Fruit fly (Drosophila melanogaster) whole organism, embryonic: ENCODE data around the gene Grip84.

Source experiments
- B-H2 ChIP-seq: fragments of 200-800 bp; sonication (Bioruptor generic); optimal IDR thresholded peaks from 2 replicates; lab custom pipeline; 2018; ENCODE audit warnings: missing biosample characterization, mild to moderate bottlenecking, missing genetic modification characterization
- BEAF-32 ChIP-seq: fragments of 200-800 bp; sonication (Bioruptor generic); optimal IDR thresholded peaks from 3 replicates; lab custom pipeline; 2017; ENCODE audit warnings: missing biosample characterization, missing genetic modification characterization, mild to moderate bottlenecking, moderate library complexity, missing genetic modification reagents
- Bgb ChIP-seq: fragments of 200-800 bp; sonication (Bioruptor generic); IDR thresholded peaks from 2 replicates; pipeline ENCODE4 v1.3.6; 2022; ENCODE audit warnings: missing biosample characterization, missing genetic modification characterization; ENCODE audit not compliant: partially characterized antibody
- CG10979 ChIP-seq: fragments of 200-800 bp; sonication (Bioruptor generic); optimal IDR thresholded peaks from 2 replicates; lab custom pipeline; 2018; ENCODE audit warnings: missing biosample characterization, mild to moderate bottlenecking, missing genetic modification characterization, moderate library complexity
- CG12299 ChIP-seq: fragments of 200-800 bp; sonication (Bioruptor generic); optimal IDR thresholded peaks from 2 replicates; lab custom pipeline; 2018; ENCODE audit warnings: missing biosample characterization, mild to moderate bottlenecking, missing genetic modification characterization
- CG12659 ChIP-seq: fragments of 200-800 bp; sonication (Bioruptor generic); optimal IDR thresholded peaks from 3 replicates; lab custom pipeline; 2017; ENCODE audit warnings: mild to moderate bottlenecking, missing biosample characterization, missing genetic modification reagents, missing genetic modification characterization
- CG12942 ChIP-seq: fragments of 200-800 bp; sonication (Bioruptor generic); optimal IDR thresholded peaks from 3 replicates; lab custom pipeline; 2016; ENCODE audit warnings: missing biosample characterization, missing genetic modification characterization
- CG1603 ChIP-seq: fragments of 200-800 bp; sonication (Bioruptor generic); optimal IDR thresholded peaks from 2 replicates; lab custom pipeline; 2019; ENCODE audit warnings: missing biosample characterization, mild to moderate bottlenecking, missing genetic modification characterization, moderate library complexity
- CG17385 ChIP-seq: fragments of 200-800 bp; sonication (Bioruptor generic); optimal IDR thresholded peaks from 3 replicates; lab custom pipeline; 2018; ENCODE audit warnings: missing biosample characterization, mild to moderate bottlenecking, missing genetic modification characterization
- CG17829 ChIP-seq: fragments of 200-800 bp; optimal IDR thresholded peaks from 2 replicates; lab custom pipeline; 2019; ENCODE audit warnings: missing biosample characterization, mild to moderate bottlenecking, missing genetic modification characterization, moderate library complexity
- CG31441 ChIP-seq: fragments of 200-800 bp; sonication (Bioruptor generic); IDR thresholded peaks from 2 replicates; pipeline ENCODE4 v1.3.6; 2022; ENCODE audit warnings: missing biosample characterization, missing genetic modification characterization
- CG34376 ChIP-seq: fragments of 200-800 bp; sonication (Bioruptor generic); optimal IDR thresholded peaks from 2 replicates; lab custom pipeline; 2018; ENCODE audit warnings: missing biosample characterization, mild to moderate bottlenecking, missing genetic modification characterization
- CG34422 ChIP-seq: fragments of 200-800 bp; sonication (Bioruptor generic); IDR thresholded peaks from 3 replicates; pipeline ENCODE4 v1.3.6; 2022; ENCODE audit warnings: missing biosample characterization, missing genetic modification characterization
- CG4707 ChIP-seq: fragments of 200-800 bp; sonication (Bioruptor generic); optimal IDR thresholded peaks from 2 replicates; lab custom pipeline; 2018; ENCODE audit warnings: missing biosample characterization, mild to moderate bottlenecking, missing genetic modification characterization, moderate library complexity
- CG6254 ChIP-seq: fragments of 200-800 bp; sonication (Bioruptor generic); optimal IDR thresholded peaks from 3 replicates; lab custom pipeline; 2017; ENCODE audit warnings: mild to moderate bottlenecking, missing biosample characterization, missing genetic modification reagents, missing genetic modification characterization
- CG6683 ChIP-seq: fragments of 200-800 bp; sonication (Bioruptor generic); optimal IDR thresholded peaks from 2 replicates; lab custom pipeline; 2017; ENCODE audit warnings: missing biosample characterization, mild to moderate bottlenecking, missing genetic modification characterization, missing genetic modification reagents
- CG8290 ChIP-seq, 3 experiments: fragments of 200-800 bp; sonication (Bioruptor generic); optimal IDR thresholded peaks; 2 replicates each; lab custom pipeline; 2016 to 2019; ENCODE audit warnings: missing biosample characterization in 3 of 3, missing genetic modification characterization in 3 of 3, mild to moderate bottlenecking in 2 of 3, moderate library complexity in 1 of 3
- CkIIα-i1 ChIP-seq: fragments of 200-800 bp; sonication (Bioruptor generic); IDR thresholded peaks from 2 replicates; pipeline ENCODE4 v1.3.6; 2022; ENCODE audit warnings: missing biosample characterization, missing genetic modification characterization
- D19B ChIP-seq: fragments of 200-800 bp; sonication (Bioruptor generic); optimal IDR thresholded peaks from 2 replicates; lab custom pipeline; 2017; ENCODE audit warnings: missing biosample characterization, mild to moderate bottlenecking, missing genetic modification characterization
- Dad ChIP-seq: fragments of 200-800 bp; sonication (Bioruptor generic); optimal IDR thresholded peaks from 3 replicates; lab custom pipeline; 2016; ENCODE audit warnings: missing biosample characterization, missing genetic modification characterization
- Dll ChIP-seq: fragments of 200-800 bp; sonication (Bioruptor generic); IDR thresholded peaks from 4 replicates; pipeline ENCODE4 v1.3.6; 2022; ENCODE audit warnings: missing biosample characterization, missing genetic modification characterization; ENCODE audit not compliant: partially characterized antibody
- Dref ChIP-seq: fragments of 200-800 bp; sonication (Bioruptor generic); IDR thresholded peaks from 2 replicates; pipeline ENCODE4 v1.3.6; 2022; ENCODE audit warnings: missing biosample characterization, missing genetic modification characterization
- Fer1 ChIP-seq: fragments of 200-800 bp; sonication (Bioruptor generic); optimal IDR thresholded peaks from 2 replicates; lab custom pipeline; 2017; ENCODE audit warnings: missing biosample characterization, mild to moderate bottlenecking, missing genetic modification characterization
- HLH4C ChIP-seq: fragments of 200-800 bp; sonication (Bioruptor generic); IDR thresholded peaks from 3 replicates; pipeline ENCODE4 v1.3.6; 2022; ENCODE audit warnings: missing biosample characterization, missing genetic modification characterization; ENCODE audit not compliant: partially characterized antibody
- Hr39 ChIP-seq: fragments of >200 bp; optimal IDR thresholded peaks from 2 replicates; lab custom pipeline; 2017
- Mad ChIP-seq: fragments of 200-800 bp; sonication (Bioruptor generic); optimal IDR thresholded peaks from 2 replicates; lab custom pipeline; 2016; ENCODE audit warnings: missing biosample characterization, missing genetic modification characterization
- Max ChIP-seq: fragments of 200-800 bp; sonication (Bioruptor generic); optimal IDR thresholded peaks from 2 replicates; lab custom pipeline; 2016; ENCODE audit warnings: missing biosample characterization, mild to moderate bottlenecking, missing genetic modification characterization
- Myb ChIP-seq: fragments of 200-800 bp; sonication (Bioruptor generic); optimal IDR thresholded peaks from 2 replicates; lab custom pipeline; 2016; ENCODE audit warnings: missing biosample characterization, missing genetic modification characterization
- Oaz ChIP-seq: fragments of 200-800 bp; sonication (Bioruptor generic); IDR thresholded peaks from 2 replicates; pipeline ENCODE4 v1.3.6; 2022; ENCODE audit warnings: missing biosample characterization, missing genetic modification characterization
- PHDP ChIP-seq: fragments of 200-800 bp; sonication (Bioruptor generic); optimal IDR thresholded peaks from 3 replicates; lab custom pipeline; 2018; ENCODE audit warnings: missing biosample characterization, mild to moderate bottlenecking, missing genetic modification characterization, moderate library complexity
- Stat92E ChIP-seq, 3 experiments: fragments of >200 bp in 2 of 3; fragments of 200-800 bp in 1 of 3; sonication (Bioruptor generic) in 1 of 3; optimal IDR thresholded peaks; 2 replicates each; lab custom pipeline; 2017 to 2019; ENCODE audit warnings: missing biosample characterization in 3 of 3, missing genetic modification characterization in 3 of 3, mild to moderate bottlenecking in 1 of 3, moderate library complexity in 1 of 3
- YL-1 ChIP-seq: fragments of 200-800 bp; sonication (Bioruptor generic); optimal IDR thresholded peaks from 3 replicates; lab custom pipeline; 2017; ENCODE audit warnings: missing biosample characterization, mild to moderate bottlenecking, missing genetic modification characterization
- amos ChIP-seq: fragments of 200-800 bp; sonication (Bioruptor generic); IDR thresholded peaks from 2 replicates; pipeline ENCODE4 v1.3.6; 2022; ENCODE audit warnings: missing biosample characterization, missing genetic modification characterization; ENCODE audit not compliant: partially characterized antibody
- ase ChIP-seq: fragments of 200-800 bp; sonication (Bioruptor generic); IDR thresholded peaks from 3 replicates; pipeline ENCODE4 v1.3.6; 2022; ENCODE audit warnings: missing biosample characterization, missing genetic modification characterization
- dpn ChIP-seq, 2 experiments: fragments of 200-800 bp; sonication (Bioruptor generic); optimal IDR thresholded peaks; 3 replicates each; lab custom pipeline; 2016; ENCODE audit warnings: missing biosample characterization in 2 of 2, missing genetic modification characterization in 2 of 2
- gce ChIP-seq: fragments of 200-800 bp; sonication (Bioruptor generic); IDR thresholded peaks from 3 replicates; pipeline ENCODE4 v1.3.6; 2022; ENCODE audit warnings: missing biosample characterization, missing genetic modification characterization
- insv ChIP-seq, 2 experiments: fragments of 200-800 bp; sonication (Bioruptor generic); optimal IDR thresholded peaks; 3 replicates each; lab custom pipeline; 2016 to 2018; ENCODE audit warnings: missing biosample characterization in 2 of 2, missing genetic modification characterization in 2 of 2
- mld ChIP-seq: fragments of 200-800 bp; sonication (Bioruptor generic); IDR thresholded peaks from 3 replicates; pipeline ENCODE4 v1.3.6; 2022; ENCODE audit warnings: missing biosample characterization, missing genetic modification characterization; ENCODE audit not compliant: partially characterized antibody
- nmo ChIP-seq: fragments of 200-800 bp; sonication (Bioruptor generic); optimal IDR thresholded peaks from 2 replicates; lab custom pipeline; 2018; ENCODE audit warnings: missing biosample characterization, mild to moderate bottlenecking, missing genetic modification characterization, moderate library complexity
- nom ChIP-seq: fragments of 200-800 bp; sonication (Bioruptor generic); optimal IDR thresholded peaks from 2 replicates; lab custom pipeline; 2017; ENCODE audit warnings: missing biosample characterization, missing genetic modification characterization, mild to moderate bottlenecking, moderate library complexity, missing genetic modification reagents
- pzg ChIP-seq: fragments of 200-800 bp; sonication (Bioruptor generic); optimal IDR thresholded peaks from 3 replicates; lab custom pipeline; 2018; ENCODE audit warnings: missing biosample characterization, mild to moderate bottlenecking, missing genetic modification characterization, moderate library complexity
- row ChIP-seq: fragments of 200-800 bp; sonication (Bioruptor generic); IDR thresholded peaks from 3 replicates; pipeline ENCODE4 v1.3.6; 2022; ENCODE audit warnings: missing biosample characterization, missing genetic modification characterization
- sd ChIP-seq: fragments of 200-800 bp; sonication (Bioruptor generic); optimal IDR thresholded peaks from 3 replicates; lab custom pipeline; 2018; ENCODE audit warnings: missing biosample characterization, mild to moderate bottlenecking, missing genetic modification characterization, moderate library complexity
- sqz ChIP-seq: fragments of 200-800 bp; sonication (Bioruptor generic); optimal IDR thresholded peaks from 3 replicates; lab custom pipeline; 2018; ENCODE audit warnings: missing biosample characterization, mild to moderate bottlenecking, missing genetic modification characterization
- sug ChIP-seq: fragments of 200-800 bp; optimal IDR thresholded peaks from 2 replicates; lab custom pipeline; 2019; ENCODE audit warnings: missing biosample characterization, mild to moderate bottlenecking, missing genetic modification characterization, moderate library complexity
- trem ChIP-seq: fragments of 200-800 bp; optimal IDR thresholded peaks from 3 replicates; lab custom pipeline; 2019; ENCODE audit warnings: missing biosample characterization, mild to moderate bottlenecking, missing genetic modification characterization, moderate library complexity
- ttk ChIP-seq: fragments of 200-800 bp; sonication (Bioruptor generic); IDR thresholded peaks from 2 replicates; pipeline ENCODE4 v2.1.2; 2022; ENCODE audit warnings: missing biosample characterization, missing genetic modification characterization
- z ChIP-seq: fragments of 200-800 bp; sonication (Bioruptor generic); IDR thresholded peaks from 3 replicates; pipeline ENCODE4 v1.3.6; 2022; ENCODE audit warnings: missing biosample characterization, missing genetic modification characterization
- zen2 ChIP-seq: fragments of 200-800 bp; sonication (Bioruptor generic); IDR thresholded peaks from 3 replicates; pipeline ENCODE4 v1.3.6; 2022; ENCODE audit warnings: missing biosample characterization, missing genetic modification characterization; ENCODE audit not compliant: partially characterized antibody

Gene Grip84

dm6 chrX:19601644-19602043 lies 36.1 kb upstream of the Grip84 start, which contains the start of gene CG14220:
Gene CG14220 (minus strand): TSS chrX:19601851.
- TF ChIP-seq sqz (GFP tag; lab: Kevin White, UChicago): peak; percentile 5
- TF ChIP-seq Oaz (GFP tag; lab: Robert Waterston, UW): no peak
- peak; percentile 39; the same call in 1 of the 3 replicates for TF ChIP-seq row
- no peak for TF ChIP-seq z (GFP tag; lab: Robert Waterston, UW)
- TF ChIP-seq ase (GFP tag; lab: Robert Waterston, UW): no peak
- peak; percentile 15 for TF ChIP-seq nom
- 0 out of 2 replicates have a peak, but pooled peaks have one; percentile 30 for TF ChIP-seq CG31441 (GFP tag; lab: Robert Waterston, UW)
- TF ChIP-seq CG34376 (GFP tag; lab: Kevin White, UChicago): peak; percentile 51
- TF ChIP-seq nmo (GFP tag; lab: Kevin White, UChicago): peak; percentile 32
- no peak for TF ChIP-seq CG8290 (GFP tag; optimal IDR thresholded peaks at IDR 0.05; lab: Kevin White, UChicago)
- peak in 1 of 2 experiments; percentile 72 for TF ChIP-seq CG8290 (tag; optimal IDR thresholded peaks at IDR 0.05; lab: Kevin White, UChicago)
- no peak for TF ChIP-seq CG34422 (GFP tag; lab: Robert Waterston, UW)
- TF ChIP-seq Bgb: peak; percentile 97
- no peak for TF ChIP-seq Dad (GFP tag; lab: Kevin White, UChicago)
- no peak for TF ChIP-seq Max (GFP tag; lab: Kevin White, UChicago)
- peak; percentile 12 for TF ChIP-seq PHDP (tag; lab: Kevin White, UChicago)
- peak; percentile 87 for TF ChIP-seq Dll
- no peak for TF ChIP-seq CG6254 (GFP tag; lab: Kevin White, UChicago)
- peak; percentile 44 for TF ChIP-seq CG12659 (GFP tag; lab: Kevin White, UChicago)
- TF ChIP-seq Myb (GFP tag; lab: Kevin White, UChicago): peak; percentile 6
- TF ChIP-seq Fer1 (GFP tag; lab: Kevin White, UChicago): peak; percentile 48
- TF ChIP-seq Hr39 (lab: Kevin White, UChicago): no peak
- peak; percentile 99 for TF ChIP-seq Dref (GFP tag; lab: Robert Waterston, UW)
- peak; percentile 37 for TF ChIP-seq CG17829 (tag; lab: Kevin White, UChicago)
- TF ChIP-seq zen2 (GFP tag; lab: Robert Waterston, UW): peak; percentile 91
- no peak for TF ChIP-seq CG4707 (GFP tag; lab: Kevin White, UChicago)
- peak in 1 of 3 experiments; percentile 46 for TF ChIP-seq Stat92E (GFP tag; optimal IDR thresholded peaks at IDR 0.05; lab: Kevin White, UChicago)
- TF ChIP-seq YL-1 (GFP tag; lab: Kevin White, UChicago): peak; percentile 63
- no peak for TF ChIP-seq sd (tag; lab: Kevin White, UChicago)
- TF ChIP-seq CG12942: no peak
- peak; percentile 89 for TF ChIP-seq pzg
- no peak for TF ChIP-seq CG10979 (tag; lab: Kevin White, UChicago)
- no peak for TF ChIP-seq gce (GFP tag; lab: Robert Waterston, UW)
- peak in 1 of 2 experiments; percentile 10 for TF ChIP-seq dpn (GFP tag; optimal IDR thresholded peaks at IDR 0.05; lab: Kevin White, UChicago)
- TF ChIP-seq HLH4C (GFP tag; lab: Robert Waterston, UW): peak; percentile 96
- no peak for TF ChIP-seq CG6683
- peak; percentile 5 for TF ChIP-seq CG17385 (GFP tag; lab: Kevin White, UChicago)
- TF ChIP-seq B-H2 (GFP tag; lab: Kevin White, UChicago): peak; percentile 37
- TF ChIP-seq trem (tag; lab: Kevin White, UChicago): peak; percentile 87
- no peak for TF ChIP-seq ttk (GFP tag; lab: Robert Waterston, UW)
- peak in 1 of 2 experiments; percentile 15 for TF ChIP-seq insv (GFP tag; optimal IDR thresholded peaks at IDR 0.05; lab: Kevin White, UChicago)
- peak; percentile 93 for TF ChIP-seq mld (GFP tag; lab: Robert Waterston, UW)
- TF ChIP-seq CG1603 (tag; lab: Kevin White, UChicago): peak; percentile 69
- no peak for TF ChIP-seq CkIIα-i1 (GFP tag; lab: Robert Waterston, UW)
- no peak for TF ChIP-seq D19B (GFP tag; lab: Kevin White, UChicago)
- TF ChIP-seq Mad (GFP tag; lab: Kevin White, UChicago): peak; percentile 25
- TF ChIP-seq sug (tag; lab: Kevin White, UChicago): peak; percentile 28
- peak; percentile 95 for TF ChIP-seq amos (GFP tag; lab: Robert Waterston, UW)
- TF ChIP-seq BEAF-32 (GFP tag; lab: Kevin White, UChicago): peak; percentile 90
- no peak for TF ChIP-seq CG12299 (tag; lab: Kevin White, UChicago)
